Worm (Caenorhabditis elegans) whole organism, L2 larva: ENCODE data around the gene F35F10.1.

Experiments
- R02D3.7 ChIP-seq: fragments of 150-350 bp; optimal IDR thresholded peaks from 2 replicates; lab custom pipeline; 2014; ENCODE audit warnings: missing biosample characterization, missing genetic modification characterization
- Y55F3AM.14 ChIP-seq: fragments of 200-800 bp; sonication (Bioruptor generic); optimal IDR thresholded peaks from 2 replicates; lab custom pipeline; 2018; ENCODE audit warnings: mild to moderate bottlenecking, missing genetic modification characterization, missing compliant biosample characterization
- ZK546.5 ChIP-seq: sonication (generic microtip); optimal IDR thresholded peaks from 2 replicates; lab custom pipeline; 2017; ENCODE audit warnings: missing biosample characterization, missing genetic modification characterization
- alr-1 ChIP-seq: fragments of 150-350 bp; optimal IDR thresholded peaks from 2 replicates; lab custom pipeline; 2014; ENCODE audit warnings: missing biosample characterization, missing genetic modification characterization
- aly-2 ChIP-seq: fragments of 150-350 bp; optimal IDR thresholded peaks from 2 replicates; lab custom pipeline; 2014; ENCODE audit warnings: missing biosample characterization, missing genetic modification characterization
- ama-1 ChIP-seq: fragments of 150-350 bp; optimal IDR thresholded peaks from 2 replicates; lab custom pipeline; 2018; ENCODE audit warnings: inconsistent platforms
- blmp-1 ChIP-seq: sonication (generic microtip); optimal IDR thresholded peaks from 2 replicates; lab custom pipeline; 2017; ENCODE audit warnings: missing genetic modification characterization, mild to moderate bottlenecking, missing compliant biosample characterization, antibody characterized with exemption, moderate library complexity; ENCODE audit not compliant: insufficient read depth
- ceh-16 ChIP-seq: fragments of 150-350 bp; optimal IDR thresholded peaks from 2 replicates; lab custom pipeline; 2014; ENCODE audit warnings: missing biosample characterization, missing genetic modification characterization
- ceh-82 ChIP-seq: fragments of 150-350 bp; optimal IDR thresholded peaks from 2 replicates; lab custom pipeline; 2014; ENCODE audit warnings: missing biosample characterization, missing genetic modification characterization
- crh-2 ChIP-seq: sonication (generic microtip); optimal IDR thresholded peaks from 2 replicates; lab custom pipeline; 2017; ENCODE audit warnings: missing biosample characterization, missing genetic modification characterization
- egl-27 ChIP-seq: sonication (generic microtip); optimal IDR thresholded peaks from 3 replicates; lab custom pipeline; 2017; ENCODE audit warnings: missing biosample characterization, missing genetic modification reagents, missing genetic modification characterization
- elt-1 ChIP-seq: fragments of 150-350 bp; optimal IDR thresholded peaks from 2 replicates; lab custom pipeline; 2014; ENCODE audit warnings: missing biosample characterization, missing genetic modification characterization
- fos-1 ChIP-seq: fragments of 150-350 bp; optimal IDR thresholded peaks from 2 replicates; lab custom pipeline; 2014; ENCODE audit warnings: missing biosample characterization, missing genetic modification characterization
- gmeb-1 ChIP-seq: fragments of 150-350 bp; optimal IDR thresholded peaks from 2 replicates; lab custom pipeline; 2014; ENCODE audit warnings: missing biosample characterization, missing genetic modification characterization
- lin-13 ChIP-seq: fragments of 150-350 bp; optimal IDR thresholded peaks from 2 replicates; lab custom pipeline; 2014; ENCODE audit warnings: missing biosample characterization, missing genetic modification reagents, missing genetic modification characterization
- lin-39 ChIP-seq: fragments of 150-350 bp; optimal IDR thresholded peaks from 2 replicates; lab custom pipeline; 2014; ENCODE audit warnings: missing biosample characterization, missing genetic modification reagents, missing genetic modification characterization
- lsy-2 ChIP-seq, 2 experiments: fragments of 150-350 bp in 1 of 2; sonication (generic microtip) in 1 of 2; optimal IDR thresholded peaks; 2 replicates each; lab custom pipeline; 2014 to 2017; ENCODE audit warnings: missing biosample characterization in 2 of 2, missing genetic modification characterization in 2 of 2
- mab-5 ChIP-seq: fragments of 150-350 bp; optimal IDR thresholded peaks from 2 replicates; lab custom pipeline; 2014; ENCODE audit warnings: missing biosample characterization, missing genetic modification characterization
- mbf-1 ChIP-seq: sonication (generic microtip); optimal IDR thresholded peaks from 2 replicates; lab custom pipeline; 2017; ENCODE audit warnings: missing biosample characterization, missing genetic modification characterization
- mdl-1 ChIP-seq, 2 experiments: fragments of 150-350 bp in 1 of 2; sonication (generic microtip) in 1 of 2; optimal IDR thresholded peaks; 2 replicates each; lab custom pipeline; 2017; ENCODE audit warnings: missing biosample characterization in 2 of 2, missing genetic modification characterization in 2 of 2
- nhr-11 ChIP-seq: fragments of 150-350 bp; optimal IDR thresholded peaks from 2 replicates; lab custom pipeline; 2014; ENCODE audit warnings: missing biosample characterization, missing genetic modification characterization
- nhr-12 ChIP-seq: fragments of 150-350 bp; optimal IDR thresholded peaks from 2 replicates; lab custom pipeline; 2014; ENCODE audit warnings: missing biosample characterization, missing genetic modification characterization
- nhr-21 ChIP-seq: fragments of 150-350 bp; optimal IDR thresholded peaks from 2 replicates; lab custom pipeline; 2014; ENCODE audit warnings: missing biosample characterization, missing genetic modification characterization
- nhr-23 ChIP-seq: fragments of 150-350 bp; optimal IDR thresholded peaks from 2 replicates; lab custom pipeline; 2014; ENCODE audit warnings: missing biosample characterization, missing genetic modification reagents, missing genetic modification characterization
- nhr-237 ChIP-seq: fragments of 150-350 bp; optimal IDR thresholded peaks from 2 replicates; lab custom pipeline; 2014; ENCODE audit warnings: missing biosample characterization, missing genetic modification characterization
- nhr-25 ChIP-seq: fragments of 150-350 bp; sonication (generic microtip); optimal IDR thresholded peaks from 3 replicates; lab custom pipeline; 2014; ENCODE audit warnings: missing biosample characterization, missing genetic modification characterization
- nhr-6 ChIP-seq: fragments of 150-350 bp; optimal IDR thresholded peaks from 2 replicates; lab custom pipeline; 2014; ENCODE audit warnings: missing biosample characterization, missing genetic modification characterization
- nhr-77 ChIP-seq: fragments of 150-350 bp; optimal IDR thresholded peaks from 2 replicates; lab custom pipeline; 2014; ENCODE audit warnings: missing biosample characterization, missing genetic modification characterization
- sem-4 ChIP-seq: fragments of 150-350 bp; optimal IDR thresholded peaks from 2 replicates; lab custom pipeline; 2014; ENCODE audit warnings: missing biosample characterization, missing genetic modification reagents, missing genetic modification characterization
- skn-1 ChIP-seq: sonication (generic microtip); optimal IDR thresholded peaks from 2 replicates; lab custom pipeline; 2017; ENCODE audit warnings: missing biosample characterization, missing genetic modification characterization
- sma-9 ChIP-seq, 2 experiments: fragments of 150-350 bp in 1 of 2; sonication (generic microtip) in 1 of 2; optimal IDR thresholded peaks; 2 replicates each; lab custom pipeline; 2014 to 2016; ENCODE audit warnings: missing genetic modification characterization in 2 of 2, mild to moderate bottlenecking in 1 of 2, missing biosample characterization in 1 of 2, missing compliant biosample characterization in 1 of 2, missing genetic modification reagents in 1 of 2, moderate library complexity in 1 of 2
- unc-55 ChIP-seq: fragments of 150-350 bp; sonication (generic microtip); optimal IDR thresholded peaks from 3 replicates; lab custom pipeline; 2014; ENCODE audit warnings: missing biosample characterization, missing genetic modification reagents, missing genetic modification characterization
- zag-1 ChIP-seq: fragments of 150-350 bp; optimal IDR thresholded peaks from 2 replicates; lab custom pipeline; 2014; ENCODE audit warnings: missing biosample characterization, missing genetic modification characterization
- ztf-1 ChIP-seq: fragments of 200-800 bp; sonication (Bioruptor generic); conservative IDR thresholded peaks from 2 replicates; pipeline ENCODE4 v1.3.6; 2022; ENCODE audit warnings: missing genetic modification characterization, missing compliant biosample characterization
- ztf-11 ChIP-seq: sonication (generic microtip); optimal IDR thresholded peaks from 2 replicates; lab custom pipeline; 2017; ENCODE audit warnings: missing biosample characterization, missing genetic modification characterization
- ztf-4 ChIP-seq: fragments of 150-350 bp; optimal IDR thresholded peaks from 2 replicates; lab custom pipeline; 2014; ENCODE audit warnings: missing biosample characterization, missing genetic modification characterization

The F35F10.1 gene

DNA sequence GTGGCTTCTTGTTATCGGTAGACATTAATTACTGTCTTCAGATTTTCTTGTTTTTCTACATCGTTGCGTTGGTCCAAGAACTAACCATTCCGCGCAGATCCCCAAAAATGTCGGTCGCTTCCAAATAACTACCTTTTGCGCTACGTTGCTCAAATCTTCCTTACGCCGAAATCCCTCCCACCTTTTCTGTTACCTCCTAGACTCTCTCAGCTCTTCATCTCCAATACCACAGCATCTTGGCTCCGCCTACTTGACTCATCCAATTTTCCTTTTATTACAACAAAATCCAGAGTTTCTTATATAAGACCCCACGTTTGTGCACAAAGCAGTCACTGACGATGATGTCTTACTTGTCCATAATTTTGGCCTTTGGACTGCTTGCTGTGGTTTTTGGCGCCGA lies 36.8 kb downstream of the F35F10.1 start, which contains the start of gene C17B7.12:
Gene C17B7.12 (plus strand): TSS at position 301 of the 400 bp plus-strand sequence.
- TF ChIP-seq skn-1, result no peak
- TF ChIP-seq crh-2 (tag; lab: Kevin White, UChicago), result no peak
- TF ChIP-seq ztf-4 (tag; lab: Kevin White, UChicago), result no peak
- TF ChIP-seq ztf-1 (GFP tag; lab: Robert Waterston, UW), result no peak
- no peak for TF ChIP-seq nhr-25 (tag; lab: Kevin White, UChicago)
- TF ChIP-seq egl-27, result no peak
- TF ChIP-seq nhr-12 (tag; lab: Kevin White, UChicago), result no peak
- no peak for TF ChIP-seq R02D3.7 (tag; lab: Kevin White, UChicago)
- TF ChIP-seq, all 48 proteins: peak for 0

DNA sequence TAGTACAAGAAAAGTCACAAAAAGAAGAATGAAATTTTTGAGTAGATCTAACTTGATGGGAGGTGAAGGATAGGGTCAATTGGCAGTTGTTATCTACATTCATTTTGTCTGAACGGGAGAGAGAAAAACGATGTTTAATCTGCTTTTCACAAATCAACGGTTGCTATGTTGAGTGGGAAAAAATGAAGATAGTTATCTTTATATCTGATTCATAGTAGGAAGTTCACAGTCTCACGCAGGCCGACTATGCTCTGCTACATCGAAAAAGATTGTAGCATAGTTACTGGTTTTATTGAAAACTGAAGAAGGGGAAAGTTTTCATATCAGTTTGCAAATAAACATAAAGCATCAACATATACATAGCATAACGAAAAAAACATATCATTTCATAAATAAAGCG lies 39.4 kb downstream of the F35F10.1 start:
- no peak for TF ChIP-seq nhr-11
- TF ChIP-seq gmeb-1 (tag; lab: Kevin White, UChicago), result no peak
- TF ChIP-seq sem-4 (tag; lab: Kevin White, UChicago), result no peak
- no peak for TF ChIP-seq ama-1 (lab: Kevin White, UChicago)
- TF ChIP-seq nhr-25 (tag; lab: Kevin White, UChicago), result no peak
- TF ChIP-seq sma-9 (GFP tag; optimal IDR thresholded peaks at IDR 0.05; lab: Kevin White, UChicago), result peak; percentile 23
- TF ChIP-seq sma-9 (tag; optimal IDR thresholded peaks at IDR 0.05; lab: Kevin White, UChicago), result no peak
- no peak for TF ChIP-seq ztf-1 (GFP tag; lab: Robert Waterston, UW)
- no peak for TF ChIP-seq nhr-237 (tag; lab: Kevin White, UChicago)
- no peak for TF ChIP-seq Y55F3AM.14
- TF ChIP-seq mbf-1, result no peak
- peak; percentile 2 for TF ChIP-seq elt-1 (tag; lab: Kevin White, UChicago)
- TF ChIP-seq, all 48 proteins: peak for 2

DNA sequence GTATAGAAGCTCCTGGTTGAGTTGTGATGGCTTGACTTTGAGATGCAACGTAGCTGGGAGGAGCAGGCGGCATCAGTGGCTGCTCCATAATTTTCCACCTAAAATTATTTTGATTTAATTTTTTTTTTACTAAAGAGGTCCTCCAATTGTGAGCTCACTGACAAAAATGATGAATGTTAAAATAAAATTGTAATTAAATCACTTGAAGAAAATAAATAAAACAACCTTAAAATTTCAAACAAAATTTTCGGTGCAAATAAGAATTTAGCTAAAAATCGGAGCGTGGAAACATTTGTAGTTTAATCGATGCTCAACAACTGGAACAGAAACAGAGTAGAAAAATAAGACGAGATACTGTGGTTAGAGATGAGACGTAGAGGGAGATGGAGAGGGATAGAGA lies 41.0 kb downstream of the F35F10.1 start, which contains the start of gene scrm-3:
Gene scrm-3 (minus strand): TSS at position 101 of the 400 bp plus-strand sequence.
- TF ChIP-seq nhr-23 (tag; lab: Kevin White, UChicago) (no peak), nhr-11 (no peak), lsy-2 (tag; optimal IDR thresholded peaks at IDR 0.05; lab: Kevin White, UChicago) (no peak), ceh-82 (tag; lab: Kevin White, UChicago) (no peak), mbf-1 (no peak), nhr-6 (tag; lab: Kevin White, UChicago) (no peak), fos-1 (tag; lab: Kevin White, UChicago) (no peak), aly-2 (tag; lab: Kevin White, UChicago) (no peak), sma-9 (GFP tag; optimal IDR thresholded peaks at IDR 0.05; lab: Kevin White, UChicago) (no peak), sma-9 (tag; optimal IDR thresholded peaks at IDR 0.05; lab: Kevin White, UChicago) (no peak), ztf-11 (tag; lab: Kevin White, UChicago) (no peak), blmp-1 (tag; lab: Kevin White, UChicago) (no peak), R02D3.7 (tag; lab: Kevin White, UChicago) (no peak), mdl-1 (tag; optimal IDR thresholded peaks at IDR 0.05; lab: Kevin White, UChicago) (no peak), nhr-237 (tag; lab: Kevin White, UChicago) (no peak), ZK546.5 (no peak)

DNA sequence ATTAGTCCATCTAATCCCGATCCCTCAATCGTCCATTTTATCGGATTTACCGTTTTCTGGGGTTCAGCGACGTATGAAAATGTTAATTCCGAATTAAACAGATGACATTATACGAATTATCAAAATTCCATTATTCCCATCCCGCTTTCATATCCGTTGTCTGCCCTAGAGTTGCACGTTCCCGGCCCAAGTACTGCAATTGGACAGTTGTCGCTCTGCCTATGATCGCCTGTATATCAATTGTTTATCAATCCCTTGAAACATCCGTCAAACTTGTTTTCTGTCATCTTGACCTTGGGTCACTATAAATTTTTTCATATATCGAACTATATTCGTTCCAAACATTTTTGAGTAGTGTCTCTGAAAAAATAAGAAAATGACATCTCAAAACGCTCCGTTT lies 42.2 kb downstream of the F35F10.1 start, which contains the start of gene C04E12.5:
Gene C04E12.5 (plus strand): TSS at position 301 of the 400 bp plus-strand sequence.
- TF ChIP-seq nhr-6 (tag; lab: Kevin White, UChicago), result no peak
- TF ChIP-seq nhr-21 (tag; lab: Kevin White, UChicago), result no peak
- no peak for TF ChIP-seq aly-2 (tag; lab: Kevin White, UChicago)
- TF ChIP-seq lin-39 (tag; lab: Kevin White, UChicago), result no peak
- no peak for TF ChIP-seq zag-1 (tag; lab: Kevin White, UChicago)
- TF ChIP-seq sem-4 (tag; lab: Kevin White, UChicago), result no peak
- TF ChIP-seq lin-13 (GFP tag; lab: Kevin White, UChicago), result no peak
- no peak for TF ChIP-seq gmeb-1 (tag; lab: Kevin White, UChicago)
- no peak for TF ChIP-seq ZK546.5
- TF ChIP-seq nhr-77 (tag; lab: Kevin White, UChicago), result no peak
- TF ChIP-seq elt-1 (tag; lab: Kevin White, UChicago), result no peak
- TF ChIP-seq sma-9 (GFP tag; optimal IDR thresholded peaks at IDR 0.05; lab: Kevin White, UChicago), result no peak
- no peak for TF ChIP-seq sma-9 (tag; optimal IDR thresholded peaks at IDR 0.05; lab: Kevin White, UChicago)
- no peak for TF ChIP-seq skn-1
- TF ChIP-seq, all 48 proteins: peak for 0

DNA sequence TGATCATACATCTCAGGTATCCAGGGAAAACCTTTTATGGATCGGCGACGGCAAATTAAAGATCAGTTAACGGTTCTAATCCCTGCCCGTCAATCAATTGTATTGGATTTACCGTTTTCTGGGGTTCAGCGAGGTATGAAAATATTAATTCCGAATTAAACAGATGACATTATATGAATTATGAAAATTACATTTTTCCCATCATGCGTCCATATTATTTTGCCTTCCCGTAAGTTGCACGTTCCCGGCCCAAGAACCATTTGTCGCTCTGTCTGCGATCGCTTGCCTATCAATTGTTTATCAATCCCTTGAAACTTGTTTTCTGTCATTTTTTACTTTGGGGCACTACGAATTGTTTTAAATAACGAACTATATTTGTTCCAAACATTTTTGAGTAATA lies 45.5 kb downstream of the F35F10.1 start:
- TF ChIP-seq ceh-16 (tag; lab: Kevin White, UChicago), result no peak
- no peak for TF ChIP-seq egl-27
- no peak for TF ChIP-seq unc-55
- TF ChIP-seq mdl-1 (tag; optimal IDR thresholded peaks at IDR 0.05; lab: Kevin White, UChicago), result no peak
- no peak for TF ChIP-seq R02D3.7 (tag; lab: Kevin White, UChicago)
- TF ChIP-seq alr-1, result no peak
- no peak for TF ChIP-seq blmp-1 (tag; lab: Kevin White, UChicago)
- no peak for TF ChIP-seq mbf-1
- TF ChIP-seq skn-1, result no peak
- TF ChIP-seq nhr-11, result no peak
- no peak for TF ChIP-seq ztf-1 (GFP tag; lab: Robert Waterston, UW)
- TF ChIP-seq Y55F3AM.14, result no peak
- no peak for TF ChIP-seq gmeb-1 (tag; lab: Kevin White, UChicago)
- no peak for TF ChIP-seq crh-2 (tag; lab: Kevin White, UChicago)
- no peak for TF ChIP-seq ama-1 (lab: Kevin White, UChicago)
- TF ChIP-seq nhr-12 (tag; lab: Kevin White, UChicago), result no peak
- TF ChIP-seq ztf-11 (tag; lab: Kevin White, UChicago), result no peak
- no peak for TF ChIP-seq ZK546.5
- TF ChIP-seq mab-5 (tag; lab: Kevin White, UChicago), result no peak
- TF ChIP-seq ztf-4 (tag; lab: Kevin White, UChicago), result no peak
